Worm (Caenorhabditis elegans) whole organism, L3 larva: ENCODE measurements around the gene nhr-168.

ENCODE experiments used
- R02D3.7 ChIP-seq: fragments of 150-350 bp; optimal IDR thresholded peaks from 2 replicates; lab custom pipeline; 2014; ENCODE audit warnings: missing biosample characterization, missing genetic modification characterization
- aly-2 ChIP-seq: fragments of 150-350 bp; optimal IDR thresholded peaks from 2 replicates; lab custom pipeline; 2014; ENCODE audit warnings: missing biosample characterization, missing genetic modification characterization
- egl-5 ChIP-seq: fragments of 150-350 bp; optimal IDR thresholded peaks from 2 replicates; lab custom pipeline; 2017; ENCODE audit warnings: missing biosample characterization, missing genetic modification reagents, missing genetic modification characterization, inconsistent platforms
- elt-2 ChIP-seq: sonication (generic microtip); optimal IDR thresholded peaks from 2 replicates; lab custom pipeline; 2016; ENCODE audit warnings: missing genetic modification reagents, mild to moderate bottlenecking, missing genetic modification characterization, missing compliant biosample characterization
- elt-3 ChIP-seq, 3 experiments: fragments of 150-350 bp in 1 of 3; sonication (generic microtip) in 2 of 3; optimal IDR thresholded peaks; 2 replicates in 2 of 3; 4 replicates in 1 of 3; lab custom pipeline; 2014 to 2017; ENCODE audit warnings: missing biosample characterization in 3 of 3, missing genetic modification characterization in 3 of 3
- fkh-10 ChIP-seq: sonication (generic microtip); optimal IDR thresholded peaks from 2 replicates; lab custom pipeline; 2017; ENCODE audit warnings: missing biosample characterization, missing genetic modification reagents, missing genetic modification characterization
- nhr-28 ChIP-seq: fragments of 150-350 bp; optimal IDR thresholded peaks from 2 replicates; lab custom pipeline; 2014; ENCODE audit warnings: missing biosample characterization, missing genetic modification characterization
- nhr-76 ChIP-seq: fragments of 150-350 bp; sonication (generic microtip); optimal IDR thresholded peaks from 5 replicates; lab custom pipeline; 2014; ENCODE audit warnings: missing biosample characterization, missing genetic modification characterization
- nhr-77 ChIP-seq: fragments of 150-350 bp; optimal IDR thresholded peaks from 2 replicates; lab custom pipeline; 2014; ENCODE audit warnings: missing biosample characterization, missing genetic modification characterization
- ztf-11 ChIP-seq: fragments of 150-350 bp; optimal IDR thresholded peaks from 2 replicates; lab custom pipeline; 2014; ENCODE audit warnings: missing biosample characterization, missing genetic modification characterization

DNA sequence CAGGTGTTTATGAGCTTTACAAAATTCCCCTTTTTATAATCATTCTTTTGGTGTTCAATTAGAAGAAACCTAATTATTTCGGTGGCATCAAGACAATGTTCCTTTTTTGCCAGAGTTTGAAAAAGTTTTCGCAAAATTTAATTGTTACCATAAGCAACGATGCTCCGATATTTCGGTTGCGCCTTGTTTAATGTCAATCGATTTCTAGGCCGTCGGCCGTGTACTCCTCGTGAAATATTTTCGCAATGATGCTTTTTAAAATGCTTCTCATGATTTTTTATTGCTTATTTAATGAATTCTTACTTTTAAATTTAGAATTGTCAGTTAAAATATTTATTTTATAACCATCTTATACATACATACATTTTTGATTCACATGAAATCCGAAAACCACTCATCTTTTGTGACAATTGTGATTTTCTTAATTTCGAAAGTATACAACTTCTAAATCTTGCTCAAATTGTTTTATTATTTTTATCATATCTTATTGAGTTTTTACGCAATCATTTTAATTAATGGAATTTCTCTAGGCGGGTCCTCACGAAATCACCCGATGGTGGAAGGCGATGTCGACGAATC, 20.5 kb downstream of the nhr-168 start, which contains the start of gene C50B6.3:
- TF ChIP-seq ztf-11 (no peak), elt-3 (tag; optimal IDR thresholded peaks at IDR 0.05; lab: Kevin White, UChicago) (no peak), R02D3.7 (peak; percentile 35), elt-2 (peak; percentile 14), nhr-28 (tag; lab: Kevin White, UChicago) (no peak), aly-2 (tag; lab: Kevin White, UChicago) (no peak), nhr-76 (no peak), fkh-10 (no peak), nhr-77 (tag; lab: Kevin White, UChicago) (no peak), egl-5 (peak; percentile 68)
